Fruit fly (Drosophila melanogaster): ENCODE results near the gene ZC3H3.

ZC3H3 gene

dm6 chr3L:8458767-8459614 is 50.6 kb downstream of the ZC3H3 start (continued):
- no peak for TF ChIP-seq Kr (GFP tag; optimal IDR thresholded peaks at IDR 0.05)
- TF ChIP-seq Awh (GFP tag; IDR thresholded peaks at IDR 0.05): no peak
- no peak for TF ChIP-seq CG42726 (GFP tag; IDR thresholded peaks at IDR 0.05; ENCODE audit: partially characterized antibody)
- TF ChIP-seq pzg (GFP tag; optimal IDR thresholded peaks at IDR 0.05): no peak
- no peak for TF ChIP-seq PHDP (tag; optimal IDR thresholded peaks at IDR 0.05)
- TF ChIP-seq CG17829 (tag; optimal IDR thresholded peaks at IDR 0.05): peak; percentile 18

- TF ChIP-seq Mrtf (GFP tag; IDR thresholded peaks at IDR 0.05) (peak; percentile 96), CG17186 (GFP tag; optimal IDR thresholded peaks at IDR 0.05) (peak; percentile 93), CG10267 (tag; optimal IDR thresholded peaks at IDR 0.05) (peak; percentile 94), vvl (GFP tag; IDR thresholded peaks at IDR 0.05) (peak; percentile 99), CG6683 (GFP tag; optimal IDR thresholded peaks at IDR 0.05) (peak; percentile 94), CG32772 (GFP tag; IDR thresholded peaks at IDR 0.05) (peak; percentile 98), fu2 (GFP tag; optimal IDR thresholded peaks at IDR 0.05) (peak; percentile 93), cas (GFP tag; IDR thresholded peaks at IDR 0.05) (peak; percentile 88), Kr (GFP tag; optimal IDR thresholded peaks at IDR 0.05) (peak; percentile 84), Max (GFP tag; optimal IDR thresholded peaks at IDR 0.05) (peak; percentile 98), CG10565 (GFP tag; optimal IDR thresholded peaks at IDR 0.05) (peak; percentile 90), Ssrp (tag; optimal IDR thresholded peaks at IDR 0.05) (peak; percentile 99), CG9215 (GFP tag; IDR thresholded peaks at IDR 0.05) (peak; percentile 92), NfI (GFP tag; optimal IDR thresholded peaks at IDR 0.05) (peak; percentile 97), kah (GFP tag; optimal IDR thresholded peaks at IDR 0.05) (peak; percentile 96), E2f2 (GFP tag; IDR thresholded peaks at IDR 0.05) (peak; percentile 85), usp (GFP tag; optimal IDR thresholded peaks at IDR 0.05) (no peak), Meics (GFP tag; optimal IDR thresholded peaks at IDR 0.05) (peak; percentile 97), ap (GFP tag; IDR thresholded peaks at IDR 0.05) (peak; percentile 97), NFAT (GFP tag; IDR thresholded peaks at IDR 0.05) (peak; percentile 90), Oaz (GFP tag; IDR thresholded peaks at IDR 0.05) (peak; percentile 95), CG11247 (GFP tag; IDR thresholded peaks at IDR 0.05) (peak; percentile 96), Hand (GFP tag; optimal IDR thresholded peaks at IDR 0.05) (peak; percentile 97), sim (GFP tag; IDR thresholded peaks at IDR 0.05) (peak; percentile 97), CG5180 (GFP tag; optimal IDR thresholded peaks at IDR 0.05) (peak; percentile 93), ara (GFP tag; IDR thresholded peaks at IDR 0.05) (peak; percentile 98), unc-4 (GFP tag; IDR thresholded peaks at IDR 0.05; ENCODE audit: partially characterized antibody) (no peak), Ets97D (GFP tag; optimal IDR thresholded peaks at IDR 0.05) (peak; percentile 93), CG8290 (GFP tag; optimal IDR thresholded peaks at IDR 0.05) (peak; percentile 97), CG8290 (tag; optimal IDR thresholded peaks at IDR 0.05) (peak; percentile 81 to 87), CG4730 (GFP tag; IDR thresholded peaks at IDR 0.05) (peak; percentile 96), CG8388 (GFP tag; optimal IDR thresholded peaks at IDR 0.05) (peak; percentile 99), Neu2 (GFP tag; optimal IDR thresholded peaks at IDR 0.05; ENCODE audit: borderline replicate concordance) (peak; percentile 79), CG15514 (GFP tag; optimal IDR thresholded peaks at IDR 0.05) (peak; percentile 91), CG15601 (tag; optimal IDR thresholded peaks at IDR 0.05) (peak; percentile 99), cad (GFP tag; optimal IDR thresholded peaks at IDR 0.05) (no peak), zen2 (GFP tag; IDR thresholded peaks at IDR 0.05; ENCODE audit: partially characterized antibody) (no peak), CG18011 (GFP tag; optimal IDR thresholded peaks at IDR 0.05) (peak; percentile 89), HLHmδ (GFP tag; optimal IDR thresholded peaks at IDR 0.05) (peak; percentile 80), da (GFP tag; optimal IDR thresholded peaks at IDR 0.05) (peak; percentile 96)
Observed at dm6 chr3L:8457866-8458766, 51.4 kb downstream of the ZC3H3 start.
